Worm (Caenorhabditis elegans) whole organism, L4 larva: Measurements from ENCODE around the gene pqn-29.
A peak's percentile ranks its signal among the peaks of the same experiment; 100 is the strongest.

Experiments
- pqm-1 ChIP-seq: sonication (generic microtip); optimal IDR thresholded peaks from 2 replicates; lab custom pipeline; 2017; ENCODE audit warnings: missing biosample characterization, missing genetic modification characterization
- ztf-7 ChIP-seq: fragments of 150-350 bp; optimal IDR thresholded peaks from 2 replicates; lab custom pipeline; 2014; ENCODE audit warnings: missing biosample characterization, missing genetic modification characterization

DNA sequence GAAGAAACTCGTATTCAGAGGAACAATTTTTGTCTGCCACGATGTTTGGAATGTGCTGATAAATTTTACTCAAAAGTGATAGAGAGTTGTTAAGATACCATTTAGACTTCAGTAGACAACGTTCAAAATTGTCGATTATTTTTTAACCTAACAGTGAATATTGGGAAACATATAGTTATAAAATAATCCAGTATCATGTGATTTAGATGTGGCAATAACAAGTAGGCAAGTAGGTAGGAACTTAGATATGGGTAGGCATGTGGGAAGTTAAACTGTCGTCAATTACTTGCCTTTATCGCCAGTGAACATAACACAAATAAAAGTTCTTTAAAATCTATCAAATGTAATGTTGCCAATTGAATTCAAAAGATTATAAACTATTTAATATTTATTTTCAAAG, 25.3 kb upstream of the pqn-29 start, which contains the start of gene T23F11.11:
- TF ChIP-seq ztf-7 (tag; lab: Kevin White, UChicago) (no peak), pqm-1 (peak; percentile 5)
